Fruit fly (Drosophila melanogaster) whole organism, embryonic: ENCODE results near the gene mRpL28.

Experiments used
- ATbp ChIP-seq: fragments of 200-800 bp; sonication (Bioruptor generic); optimal IDR thresholded peaks from 2 replicates; lab custom pipeline; 2017; ENCODE audit warnings: missing biosample characterization, mild to moderate bottlenecking, missing genetic modification characterization, missing genetic modification reagents
- CG10321 ChIP-seq: fragments of 200-800 bp; sonication (Bioruptor generic); IDR thresholded peaks from 2 replicates; pipeline ENCODE4 v1.3.6; 2022; ENCODE audit warnings: missing biosample characterization, missing genetic modification characterization
- CG11695 ChIP-seq: fragments of 200-800 bp; sonication (Bioruptor generic); IDR thresholded peaks from 3 replicates; pipeline ENCODE4 v1.3.6; 2022; ENCODE audit warnings: missing biosample characterization, missing genetic modification characterization
- CG12769 ChIP-seq: fragments of 200-800 bp; sonication (Bioruptor generic); optimal IDR thresholded peaks from 2 replicates; lab custom pipeline; 2019; ENCODE audit warnings: missing biosample characterization, mild to moderate bottlenecking, missing genetic modification characterization, moderate library complexity
- CG14050 ChIP-seq: fragments of 200-800 bp; sonication (Bioruptor generic); IDR thresholded peaks from 3 replicates; pipeline ENCODE4 v1.3.6; 2022; ENCODE audit warnings: missing biosample characterization, missing genetic modification characterization
- CG15696 ChIP-seq: fragments of 200-800 bp; sonication (Bioruptor generic); optimal IDR thresholded peaks from 2 replicates; lab custom pipeline; 2019; ENCODE audit warnings: missing biosample characterization, mild to moderate bottlenecking, missing genetic modification characterization, moderate library complexity
- CG16863 ChIP-seq: fragments of 200-800 bp; sonication (Bioruptor generic); optimal IDR thresholded peaks from 3 replicates; lab custom pipeline; 2016; ENCODE audit warnings: missing biosample characterization, missing genetic modification characterization
- CG17328 ChIP-seq: fragments of 200-800 bp; sonication (Bioruptor generic); IDR thresholded peaks from 2 replicates; pipeline ENCODE4 v1.3.6; 2022; ENCODE audit warnings: missing biosample characterization, missing genetic modification characterization
- CG18599 ChIP-seq: fragments of 200-800 bp; sonication (Bioruptor generic); optimal IDR thresholded peaks from 3 replicates; lab custom pipeline; 2017; ENCODE audit warnings: missing biosample characterization, missing genetic modification characterization, mild to moderate bottlenecking, moderate library complexity, missing genetic modification reagents
- CG2199 ChIP-seq: fragments of 200-800 bp; sonication (Bioruptor generic); IDR thresholded peaks from 3 replicates; pipeline ENCODE4 v1.3.6; 2022; ENCODE audit warnings: missing biosample characterization, missing genetic modification characterization
- CG2712 ChIP-seq: fragments of 200-800 bp; optimal IDR thresholded peaks from 3 replicates; lab custom pipeline; 2019; ENCODE audit warnings: missing biosample characterization, mild to moderate bottlenecking, missing genetic modification characterization, moderate library complexity
- CG2875 ChIP-seq: fragments of 200-800 bp; sonication (Bioruptor generic); optimal IDR thresholded peaks from 2 replicates; lab custom pipeline; 2017; ENCODE audit warnings: missing biosample characterization, mild to moderate bottlenecking, missing genetic modification characterization, missing genetic modification reagents
- CG4404 ChIP-seq: fragments of 200-800 bp; sonication (Bioruptor generic); IDR thresholded peaks from 2 replicates; pipeline ENCODE4 v1.3.6; 2022; ENCODE audit warnings: missing biosample characterization, missing genetic modification characterization
- CG4730 ChIP-seq: fragments of 200-800 bp; sonication (Bioruptor generic); IDR thresholded peaks from 2 replicates; pipeline ENCODE4 v1.3.6; 2022; ENCODE audit warnings: missing biosample characterization, missing genetic modification characterization
- CG7271 ChIP-seq: fragments of 200-800 bp; sonication (Bioruptor generic); optimal IDR thresholded peaks from 2 replicates; lab custom pipeline; 2018; ENCODE audit warnings: missing biosample characterization, mild to moderate bottlenecking, missing genetic modification characterization, moderate library complexity
- CG7928 ChIP-seq: fragments of 200-800 bp; sonication (Bioruptor generic); optimal IDR thresholded peaks from 2 replicates; lab custom pipeline; 2017; ENCODE audit warnings: missing biosample characterization, mild to moderate bottlenecking, missing genetic modification characterization
- CG8290 ChIP-seq, 3 experiments: fragments of 200-800 bp; sonication (Bioruptor generic); optimal IDR thresholded peaks; 2 replicates each; lab custom pipeline; 2016 to 2019; ENCODE audit warnings: missing biosample characterization in 3 of 3, missing genetic modification characterization in 3 of 3, mild to moderate bottlenecking in 2 of 3, moderate library complexity in 1 of 3
- CG9932 ChIP-seq: fragments of 200-800 bp; sonication (Bioruptor generic); IDR thresholded peaks from 2 replicates; pipeline ENCODE4 v1.3.6; 2022; ENCODE audit warnings: missing biosample characterization, missing genetic modification characterization
- Doc3 ChIP-seq: fragments of 200-800 bp; sonication (Bioruptor generic); IDR thresholded peaks from 3 replicates; pipeline ENCODE4 v1.3.6; 2022; ENCODE audit warnings: missing biosample characterization, missing genetic modification characterization; ENCODE audit not compliant: partially characterized antibody
- Dref ChIP-seq: fragments of 200-800 bp; sonication (Bioruptor generic); IDR thresholded peaks from 2 replicates; pipeline ENCODE4 v1.3.6; 2022; ENCODE audit warnings: missing biosample characterization, missing genetic modification characterization
- Elba2 ChIP-seq: fragments of 200-800 bp; sonication (Bioruptor generic); optimal IDR thresholded peaks from 3 replicates; lab custom pipeline; 2016; ENCODE audit warnings: missing biosample characterization, missing genetic modification characterization
- Gsc ChIP-seq: fragments of 200-800 bp; sonication (Bioruptor generic); IDR thresholded peaks from 2 replicates; pipeline ENCODE4 v1.3.6; 2022; ENCODE audit warnings: missing biosample characterization, missing genetic modification characterization
- HmgZ ChIP-seq: fragments of 200-800 bp; sonication (Bioruptor generic); optimal IDR thresholded peaks from 2 replicates; lab custom pipeline; 2018; ENCODE audit warnings: missing biosample characterization, mild to moderate bottlenecking, missing genetic modification characterization
- Myb ChIP-seq: fragments of 200-800 bp; sonication (Bioruptor generic); optimal IDR thresholded peaks from 2 replicates; lab custom pipeline; 2016; ENCODE audit warnings: missing biosample characterization, missing genetic modification characterization
- NC2β ChIP-seq: fragments of 200-800 bp; sonication (Bioruptor generic); optimal IDR thresholded peaks from 2 replicates; lab custom pipeline; 2016; ENCODE audit warnings: missing biosample characterization, missing genetic modification characterization
- Rfx ChIP-seq: fragments of 200-800 bp; sonication (Bioruptor generic); IDR thresholded peaks from 2 replicates; pipeline ENCODE4 v1.3.6; 2022; ENCODE audit warnings: missing biosample characterization, missing genetic modification characterization
- Sin3A ChIP-seq: fragments of >200 bp; optimal IDR thresholded peaks from 2 replicates; lab custom pipeline; 2018
- Xrp1 ChIP-seq: fragments of 200-800 bp; sonication (Bioruptor generic); IDR thresholded peaks from 2 replicates; pipeline ENCODE4 v1.3.6; 2022; ENCODE audit warnings: missing biosample characterization, missing genetic modification characterization
- amos ChIP-seq: fragments of 200-800 bp; sonication (Bioruptor generic); IDR thresholded peaks from 2 replicates; pipeline ENCODE4 v1.3.6; 2022; ENCODE audit warnings: missing biosample characterization, missing genetic modification characterization; ENCODE audit not compliant: partially characterized antibody
- bigmax ChIP-seq: fragments of 200-800 bp; sonication (Bioruptor generic); optimal IDR thresholded peaks from 2 replicates; lab custom pipeline; 2018; ENCODE audit warnings: missing biosample characterization, mild to moderate bottlenecking, missing genetic modification characterization
- cad ChIP-seq: fragments of >200 bp; optimal IDR thresholded peaks from 2 replicates; lab custom pipeline; 2017; ENCODE audit warnings: missing biosample characterization, missing genetic modification characterization
- dpn ChIP-seq, 2 experiments: fragments of 200-800 bp; sonication (Bioruptor generic); optimal IDR thresholded peaks; 3 replicates each; lab custom pipeline; 2016; ENCODE audit warnings: missing biosample characterization in 2 of 2, missing genetic modification characterization in 2 of 2
- eve ChIP-seq, 2 experiments: fragments of >200 bp; optimal IDR thresholded peaks; 2 replicates each; lab custom pipeline; 2017; ENCODE audit warnings: missing biosample characterization in 2 of 2, missing genetic modification characterization in 2 of 2
- hkb ChIP-seq, 2 experiments: fragments of 200-800 bp in 1 of 2; fragments of >200 bp in 1 of 2; sonication (Bioruptor generic) in 1 of 2; IDR thresholded peaks in 1 of 2; optimal IDR thresholded peaks in 1 of 2; 2 replicates each; pipeline versions ENCODE4 v1.3.6 to Lab custom; 2017 to 2022; ENCODE audit warnings: missing biosample characterization in 1 of 2, missing genetic modification characterization in 1 of 2
- klu ChIP-seq: fragments of 200-800 bp; sonication (Bioruptor generic); IDR thresholded peaks from 2 replicates; pipeline ENCODE4 v1.3.6; 2022; ENCODE audit warnings: missing biosample characterization, missing genetic modification characterization
- kni ChIP-seq: fragments of 200-800 bp; sonication (Bioruptor generic); optimal IDR thresholded peaks from 3 replicates; lab custom pipeline; 2017; ENCODE audit warnings: mild to moderate bottlenecking, missing biosample characterization, missing genetic modification reagents, missing genetic modification characterization
- pan ChIP-seq, 4 experiments: fragments of >200 bp in 3 of 4; fragments of 200-800 bp in 1 of 4; sonication (Bioruptor generic) in 1 of 4; optimal IDR thresholded peaks in 3 of 4; IDR thresholded peaks in 1 of 4; 2 replicates each; pipeline versions ENCODE4 v1.3.6 to Lab custom; 2017 to 2022; ENCODE audit warnings: missing biosample characterization in 2 of 4, missing genetic modification characterization in 2 of 4, mixed read lengths in 1 of 4
- pros ChIP-seq: fragments of 200-800 bp; sonication (Bioruptor generic); optimal IDR thresholded peaks from 3 replicates; lab custom pipeline; 2019; ENCODE audit warnings: missing biosample characterization, mild to moderate bottlenecking, missing genetic modification characterization, moderate library complexity
- sens ChIP-seq: fragments of 200-800 bp; sonication (Bioruptor generic); peaks from one replicate; lab custom pipeline; 2016; ENCODE audit warnings: missing biosample characterization, missing genetic modification characterization
- sens-2 ChIP-seq: fragments of 200-800 bp; sonication (Bioruptor generic); IDR thresholded peaks from 2 replicates; pipeline ENCODE4 v1.3.6; 2022; ENCODE audit warnings: missing biosample characterization, missing genetic modification characterization
- seq ChIP-seq: fragments of 200-800 bp; sonication (Bioruptor generic); IDR thresholded peaks from 2 replicates; pipeline ENCODE4 v1.3.6; 2022; ENCODE audit warnings: missing biosample characterization, missing genetic modification characterization
- sisA ChIP-seq: fragments of 200-800 bp; sonication (Bioruptor generic); IDR thresholded peaks from 2 replicates; pipeline ENCODE4 v1.3.6; 2022; ENCODE audit warnings: missing biosample characterization, missing genetic modification characterization
- slbo ChIP-seq: fragments of 200-800 bp; sonication (Bioruptor generic); IDR thresholded peaks from 2 replicates; pipeline ENCODE4 v1.3.6; 2022; ENCODE audit warnings: missing biosample characterization, missing genetic modification characterization
- tgo ChIP-seq: fragments of 200-800 bp; sonication (Bioruptor generic); IDR thresholded peaks from 3 replicates; pipeline ENCODE4 v1.3.6; 2022; ENCODE audit warnings: missing biosample characterization, missing genetic modification characterization
- ttk ChIP-seq: fragments of 200-800 bp; sonication (Bioruptor generic); IDR thresholded peaks from 2 replicates; pipeline ENCODE4 v2.1.2; 2022; ENCODE audit warnings: missing biosample characterization, missing genetic modification characterization
- unc-4 ChIP-seq: fragments of 200-800 bp; sonication (Bioruptor generic); IDR thresholded peaks from 2 replicates; pipeline ENCODE4 v1.3.6; 2022; ENCODE audit warnings: missing biosample characterization, missing genetic modification characterization; ENCODE audit not compliant: partially characterized antibody
- unpg ChIP-seq: fragments of 200-800 bp; sonication (Bioruptor generic); optimal IDR thresholded peaks from 3 replicates; lab custom pipeline; 2018; ENCODE audit warnings: missing biosample characterization, mild to moderate bottlenecking, missing genetic modification characterization, moderate library complexity
- vnd ChIP-seq: fragments of 200-800 bp; sonication (Bioruptor generic); IDR thresholded peaks from 3 replicates; pipeline ENCODE4 v1.3.6; 2022; ENCODE audit warnings: missing biosample characterization, missing genetic modification characterization; ENCODE audit not compliant: partially characterized antibody

Gene mRpL28

DNA sequence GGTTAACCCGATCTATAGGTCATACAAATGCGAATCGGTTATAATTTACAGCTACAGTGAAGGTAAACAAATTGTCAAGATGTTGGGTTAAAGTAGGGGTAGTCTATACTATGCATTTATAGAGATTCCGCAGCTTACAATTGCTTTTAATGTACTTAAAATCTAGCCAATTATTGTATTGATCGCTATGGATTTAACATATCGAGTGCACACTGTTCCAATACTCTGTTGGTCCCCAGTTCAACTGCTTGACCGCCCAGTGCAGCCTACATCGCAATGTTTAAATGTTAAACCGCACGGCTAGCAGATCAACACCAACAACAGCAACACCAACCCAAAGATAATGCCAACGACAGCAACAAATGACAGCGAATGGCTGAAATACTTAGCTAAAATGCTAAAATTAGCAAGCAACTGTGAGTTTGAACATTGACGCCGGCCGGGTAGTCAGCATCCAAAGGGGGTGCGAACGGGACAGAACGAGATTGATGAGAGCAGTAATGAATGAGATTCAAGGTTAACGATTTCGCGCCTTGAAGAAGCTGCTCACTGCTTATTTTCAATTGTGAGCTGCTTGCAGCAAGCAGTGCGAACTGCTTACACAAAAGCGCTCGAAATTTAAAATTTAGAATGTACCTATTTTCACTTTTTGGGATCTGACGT is 27.3 kb downstream of the mRpL28 start:
- TF ChIP-seq cad (GFP tag; lab: Kevin White, UChicago) (peak; percentile 34), CG9932 (peak; percentile 4; the same call in 1 of the 2 replicates), unpg (GFP tag; lab: Kevin White, UChicago) (no peak), NC2β (GFP tag; lab: Kevin White, UChicago) (no peak), CG12769 (peak; percentile 21), Doc3 (no peak), CG7928 (GFP tag; lab: Kevin White, UChicago) (no peak), Myb (GFP tag; lab: Kevin White, UChicago) (peak; percentile 77), seq (no peak), hkb (optimal IDR thresholded peaks at IDR 0.05; lab: Kevin White, UChicago) (peak; percentile 41), hkb (GFP tag; IDR thresholded peaks at IDR 0.05; lab: Robert Waterston, UW) (no peak), unc-4 (GFP tag; lab: Robert Waterston, UW) (0 out of 2 replicates have a peak, but pooled peaks have one; percentile 36), Xrp1 (GFP tag; lab: Robert Waterston, UW) (peak; percentile 55), ATbp (GFP tag; lab: Kevin White, UChicago) (no peak), CG4404 (GFP tag; lab: Robert Waterston, UW) (peak; percentile 29; the same call in 1 of the 2 replicates), dpn (GFP tag; optimal IDR thresholded peaks at IDR 0.05; lab: Kevin White, UChicago) (peak in 1 of 2 experiments; percentile 4), pan (optimal IDR thresholded peaks at IDR 0.05; lab: Kevin White, UChicago) (no peak), pan (GFP tag; optimal IDR thresholded peaks at IDR 0.05 in 1 of 2, IDR thresholded peaks at IDR 0.05 in 1 of 2) (peak in 1 of 2 experiments; percentile 65), Gsc (GFP tag; lab: Robert Waterston, UW) (peak; percentile 38; the same call in 1 of the 2 replicates), CG11695 (GFP tag; lab: Robert Waterston, UW) (peak; percentile 6; the same call in 1 of the 3 replicates), vnd (GFP tag; lab: Robert Waterston, UW) (peak; percentile 48; the same call in 2 of the 3 replicates), CG4730 (GFP tag; lab: Robert Waterston, UW) (peak; percentile 24), pros (GFP tag; lab: Kevin White, UChicago) (peak; percentile 65), Elba2 (no peak), CG7271 (tag; lab: Kevin White, UChicago) (no peak), Rfx (GFP tag; lab: Robert Waterston, UW) (peak; percentile 54), CG17328 (peak; percentile 64), CG2875 (GFP tag; lab: Kevin White, UChicago) (peak; percentile 6), slbo (GFP tag; lab: Robert Waterston, UW) (peak; percentile 67), eve (GFP tag; optimal IDR thresholded peaks at IDR 0.05; lab: Kevin White, UChicago) (peak in 1 of 2 experiments; percentile 44), CG8290 (GFP tag; optimal IDR thresholded peaks at IDR 0.05; lab: Kevin White, UChicago) (peak; percentile 89), CG8290 (tag; optimal IDR thresholded peaks at IDR 0.05; lab: Kevin White, UChicago) (peak; percentile 2 to 81), Sin3A (lab: Kevin White, UChicago) (peak; percentile 4), CG2199 (GFP tag; lab: Robert Waterston, UW) (peak; percentile 93), tgo (GFP tag; lab: Robert Waterston, UW) (no peak; the same call in 2 of the 3 replicates), CG10321 (GFP tag; lab: Robert Waterston, UW) (peak; percentile 75), sens (GFP tag; lab: Kevin White, UChicago) (peak; percentile 11), amos (GFP tag; lab: Robert Waterston, UW) (peak; percentile 30; the same call in 1 of the 2 replicates), kni (GFP tag; lab: Kevin White, UChicago) (peak; percentile 10), CG14050 (GFP tag; lab: Robert Waterston, UW) (peak; percentile 19; the same call in 2 of the 3 replicates), sens-2 (GFP tag; lab: Robert Waterston, UW) (peak; percentile 36; the same call in 1 of the 2 replicates), sisA (GFP tag; lab: Robert Waterston, UW) (peak; percentile 3; the same call in 1 of the 2 replicates), CG15696 (tag; lab: Kevin White, UChicago) (no peak), bigmax (GFP tag; lab: Kevin White, UChicago) (peak; percentile 36), ttk (GFP tag; lab: Robert Waterston, UW) (no peak; the same call in 1 of the 2 replicates), CG18599 (no peak), klu (GFP tag; lab: Robert Waterston, UW) (0 out of 2 replicates have a peak, but pooled peaks have one; percentile 5), CG2712 (tag; lab: Kevin White, UChicago) (no peak), HmgZ (tag; lab: Kevin White, UChicago) (peak; percentile 17), Dref (GFP tag; lab: Robert Waterston, UW) (peak; percentile 31; the same call in 1 of the 2 replicates), CG16863 (no peak)
